Fruit fly (Drosophila melanogaster) whole organism, pupa: ENCODE measurements around the gene Cypl.
A peak's percentile ranks its signal among the peaks of the same experiment; 100 is the strongest.

Experiments
- CG10348 ChIP-seq: fragments of 200-800 bp; sonication (Bioruptor generic); IDR thresholded peaks from 2 replicates; pipeline ENCODE4 v1.3.6; 2022; ENCODE audit warnings: missing biosample characterization, missing genetic modification characterization
- CG12605 ChIP-seq: fragments of 200-800 bp; sonication (Bioruptor generic); IDR thresholded peaks from 2 replicates; pipeline ENCODE4 v1.3.6; 2022; ENCODE audit warnings: missing biosample characterization, missing genetic modification characterization
- CG13204 ChIP-seq: fragments of 200-800 bp; sonication (Bioruptor generic); optimal IDR thresholded peaks from 2 replicates; lab custom pipeline; 2018; ENCODE audit warnings: missing biosample characterization, mild to moderate bottlenecking, missing genetic modification characterization, moderate library complexity
- CG14655 ChIP-seq: fragments of 200-800 bp; sonication (Bioruptor generic); optimal IDR thresholded peaks from 3 replicates; lab custom pipeline; 2017; ENCODE audit warnings: mild to moderate bottlenecking, missing biosample characterization, missing genetic modification reagents, missing genetic modification characterization
- CG15710 ChIP-seq: fragments of 200-800 bp; sonication (Bioruptor generic); optimal IDR thresholded peaks from 2 replicates; lab custom pipeline; 2018; ENCODE audit warnings: missing biosample characterization, mild to moderate bottlenecking, missing genetic modification characterization, moderate library complexity
- CG17806 ChIP-seq: fragments of 200-800 bp; sonication (Bioruptor generic); optimal IDR thresholded peaks from 2 replicates; lab custom pipeline; 2018; ENCODE audit warnings: missing biosample characterization, mild to moderate bottlenecking, missing genetic modification characterization, moderate library complexity
- CG32121 ChIP-seq: fragments of 200-800 bp; sonication (Bioruptor generic); IDR thresholded peaks from 2 replicates; pipeline ENCODE4 v1.3.6; 2022; ENCODE audit warnings: missing biosample characterization, missing genetic modification characterization
- CG34367 ChIP-seq: fragments of 200-800 bp; sonication (Bioruptor generic); optimal IDR thresholded peaks from 2 replicates; lab custom pipeline; 2018; ENCODE audit warnings: missing biosample characterization, mild to moderate bottlenecking, missing genetic modification characterization
- CG4496 ChIP-seq: fragments of 200-800 bp; sonication (Bioruptor generic); IDR thresholded peaks from 3 replicates; pipeline ENCODE4 v1.3.6; 2022; ENCODE audit warnings: missing biosample characterization, missing genetic modification characterization
- CG8159 ChIP-seq: fragments of 200-800 bp; sonication (Bioruptor generic); optimal IDR thresholded peaks from 3 replicates; lab custom pipeline; 2018; ENCODE audit warnings: missing biosample characterization, mild to moderate bottlenecking, missing genetic modification characterization, moderate library complexity
- CG8301 ChIP-seq: fragments of 200-800 bp; sonication (Bioruptor generic); optimal IDR thresholded peaks from 2 replicates; lab custom pipeline; 2018; ENCODE audit warnings: missing biosample characterization, mild to moderate bottlenecking, missing genetic modification characterization
- CG9948 ChIP-seq: fragments of 200-800 bp; sonication (Bioruptor generic); optimal IDR thresholded peaks from 2 replicates; lab custom pipeline; 2018; ENCODE audit warnings: missing biosample characterization, mild to moderate bottlenecking, missing genetic modification characterization, moderate library complexity
- D1 ChIP-seq: fragments of 200-800 bp; sonication (Bioruptor generic); optimal IDR thresholded peaks from 2 replicates; lab custom pipeline; 2018; ENCODE audit warnings: missing biosample characterization, mild to moderate bottlenecking, missing genetic modification characterization, moderate library complexity
- EcR ChIP-seq: fragments of 200-800 bp; sonication (Bioruptor generic); optimal IDR thresholded peaks from 3 replicates; lab custom pipeline; 2019; ENCODE audit warnings: missing biosample characterization, missing genetic modification characterization, mild to moderate bottlenecking, moderate library complexity, missing genetic modification reagents
- Ets98B ChIP-seq: fragments of 200-800 bp; sonication (Bioruptor generic); IDR thresholded peaks from 2 replicates; pipeline ENCODE4 v1.3.6; 2022; ENCODE audit warnings: missing biosample characterization, missing genetic modification characterization
- Pif1A ChIP-seq: fragments of 200-800 bp; sonication (Bioruptor generic); optimal IDR thresholded peaks from 3 replicates; lab custom pipeline; 2016; ENCODE audit warnings: missing biosample characterization, missing genetic modification characterization
- Pif1B ChIP-seq: fragments of 200-800 bp; sonication (Bioruptor generic); optimal IDR thresholded peaks from 3 replicates; lab custom pipeline; 2016; ENCODE audit warnings: missing biosample characterization, missing genetic modification characterization
- Snoo ChIP-seq: fragments of 200-800 bp; sonication (Bioruptor generic); optimal IDR thresholded peaks from 3 replicates; lab custom pipeline; 2017; ENCODE audit warnings: missing biosample characterization, mild to moderate bottlenecking, missing genetic modification characterization, inconsistent platforms
- fd96Ca ChIP-seq: fragments of 200-800 bp; sonication (Bioruptor generic); IDR thresholded peaks from 3 replicates; pipeline ENCODE4 v1.3.6; 2022; ENCODE audit warnings: missing biosample characterization, missing genetic modification characterization
- gl ChIP-seq: fragments of 200-800 bp; sonication (Bioruptor generic); optimal IDR thresholded peaks from 2 replicates; lab custom pipeline; 2018; ENCODE audit warnings: missing biosample characterization, mild to moderate bottlenecking, missing genetic modification characterization
- rn ChIP-seq: fragments of 200-800 bp; sonication (Bioruptor generic); IDR thresholded peaks from 2 replicates; pipeline ENCODE4 v1.3.6; 2022; ENCODE audit warnings: missing biosample characterization, missing genetic modification characterization

Cypl gene

dm6 chr3L:548304-549198, 5.8 kb upstream of the Cypl start:
- TF ChIP-seq D1 (tag; lab: Kevin White, UChicago) (no peak), Snoo (tag; lab: Kevin White, UChicago) (no peak), CG9948 (no peak), EcR (GFP tag; lab: Kevin White, UChicago) (peak; percentile 20), Pif1B (GFP tag; lab: Kevin White, UChicago) (no peak), Pif1A (GFP tag; lab: Kevin White, UChicago) (no peak), CG12605 (GFP tag; lab: Robert Waterston, UW) (no peak), CG4496 (0 out of 3 replicates have a peak, but pooled peaks have one; percentile 17), CG10348 (GFP tag; lab: Robert Waterston, UW) (no peak), CG14655 (GFP tag; lab: Kevin White, UChicago) (peak; percentile 6), Ets98B (GFP tag; lab: Robert Waterston, UW) (no peak), fd96Ca (GFP tag; lab: Robert Waterston, UW) (no peak), gl (tag; lab: Kevin White, UChicago) (no peak), CG34367 (tag; lab: Kevin White, UChicago) (no peak), CG15710 (tag; lab: Kevin White, UChicago) (no peak), CG8301 (no peak)

- TF ChIP-seq CG4496 = 0 out of 3 replicates have a peak, but pooled peaks have one; percentile 48
- TF ChIP-seq Ets98B (GFP tag; lab: Robert Waterston, UW) = peak; percentile 63
- TF ChIP-seq Snoo (tag; lab: Kevin White, UChicago) = peak; percentile 10
- TF ChIP-seq CG32121 (GFP tag; lab: Robert Waterston, UW) = peak; percentile 71; the same call in 1 of the 2 replicates
- TF ChIP-seq fd96Ca (GFP tag; lab: Robert Waterston, UW) = peak; percentile 48; the same call in 2 of the 3 replicates
- no peak for TF ChIP-seq CG15710 (tag; lab: Kevin White, UChicago)
Measured at dm6 chr3L:546819-547441, 4.2 kb upstream of the Cypl start.

- TF ChIP-seq Pif1B (GFP tag; lab: Kevin White, UChicago) (peak; percentile 86), CG13204 (no peak), CG14655 (GFP tag; lab: Kevin White, UChicago) (peak; percentile 84), Snoo (tag; lab: Kevin White, UChicago) (peak; percentile 85), Ets98B (GFP tag; lab: Robert Waterston, UW) (peak; percentile 81), CG34367 (tag; lab: Kevin White, UChicago) (peak; percentile 74), CG17806 (tag; lab: Kevin White, UChicago) (peak; percentile 80), CG8159 (tag; lab: Kevin White, UChicago) (peak; percentile 84), CG12605 (GFP tag; lab: Robert Waterston, UW) (0 out of 2 replicates have a peak, but pooled peaks have one; percentile 35), EcR (GFP tag; lab: Kevin White, UChicago) (peak; percentile 10), fd96Ca (GFP tag; lab: Robert Waterston, UW) (peak; percentile 76), rn (no peak), CG10348 (GFP tag; lab: Robert Waterston, UW) (0 out of 2 replicates have a peak, but pooled peaks have one; percentile 31), D1 (tag; lab: Kevin White, UChicago) (no peak), CG9948 (peak; percentile 78), CG32121 (GFP tag; lab: Robert Waterston, UW) (peak; percentile 68; the same call in 1 of the 2 replicates), CG15710 (tag; lab: Kevin White, UChicago) (peak; percentile 77), Pif1A (GFP tag; lab: Kevin White, UChicago) (peak; percentile 89), CG8301 (peak; percentile 74), CG4496 (peak; percentile 89), gl (tag; lab: Kevin White, UChicago) (peak; percentile 64)
Measured at dm6 chr3L:545512-546161, 2.9 kb upstream of the Cypl start.

dm6 chr3L:544203-544602, 1.5 kb upstream of the Cypl start:
- no peak for TF ChIP-seq CG4496
- TF ChIP-seq CG17806 (tag; lab: Kevin White, UChicago) = no peak
- no peak for TF ChIP-seq Pif1A (GFP tag; lab: Kevin White, UChicago)
- no peak for TF ChIP-seq Snoo (tag; lab: Kevin White, UChicago)
- TF ChIP-seq CG13204 = peak; percentile 6

- TF ChIP-seq EcR (GFP tag; lab: Kevin White, UChicago) (no peak), Snoo (tag; lab: Kevin White, UChicago) (no peak), Pif1A (GFP tag; lab: Kevin White, UChicago) (no peak), CG10348 (GFP tag; lab: Robert Waterston, UW) (no peak), CG14655 (GFP tag; lab: Kevin White, UChicago) (no peak), CG17806 (tag; lab: Kevin White, UChicago) (peak; percentile 36), CG15710 (tag; lab: Kevin White, UChicago) (peak; percentile 22), Pif1B (GFP tag; lab: Kevin White, UChicago) (no peak), Ets98B (GFP tag; lab: Robert Waterston, UW) (peak; percentile 37; the same call in 1 of the 2 replicates), rn (no peak), CG4496 (no peak), CG9948 (peak; percentile 12), CG34367 (tag; lab: Kevin White, UChicago) (no peak), CG13204 (no peak), D1 (tag; lab: Kevin White, UChicago) (peak; percentile 36), gl (tag; lab: Kevin White, UChicago) (no peak), CG12605 (GFP tag; lab: Robert Waterston, UW) (no peak), CG32121 (GFP tag; lab: Robert Waterston, UW) (no peak), fd96Ca (GFP tag; lab: Robert Waterston, UW) (0 out of 3 replicates have a peak, but pooled peaks have one; percentile 37), CG8159 (tag; lab: Kevin White, UChicago) (peak; percentile 35), CG8301 (no peak)
Measured at dm6 chr3L:540432-540973, 2.2 kb downstream of the Cypl start, which contains the start of the genes klar and BORCS6. klar (minus strand) TSS chr3L:540614. BORCS6 (plus strand) TSS chr3L:540851.
